Fruit fly (Drosophila melanogaster) Kc167 (cell line): ENCODE data around the gene CG17770.

Experiments used
- Myc ChIP-seq: fragments of >200 bp; optimal IDR thresholded peaks from 2 replicates; lab custom pipeline; 2017; ENCODE audit warnings: missing external identifiers
- Sin3A ChIP-seq: fragments of >200 bp; optimal IDR thresholded peaks from 2 replicates; lab custom pipeline; 2018; ENCODE audit warnings: missing external identifiers
- insv ChIP-seq: fragments of >200 bp; optimal IDR thresholded peaks from 3 replicates; lab custom pipeline; 2018; ENCODE audit warnings: missing external identifiers
- psq ChIP-seq: fragments of >200 bp; optimal IDR thresholded peaks from 2 replicates; lab custom pipeline; 2017; ENCODE audit warnings: missing external identifiers
- ttk ChIP-seq: sonication (Bioruptor generic); optimal IDR thresholded peaks from 2 replicates; lab custom pipeline; 2017; ENCODE audit warnings: missing external identifiers

DNA sequence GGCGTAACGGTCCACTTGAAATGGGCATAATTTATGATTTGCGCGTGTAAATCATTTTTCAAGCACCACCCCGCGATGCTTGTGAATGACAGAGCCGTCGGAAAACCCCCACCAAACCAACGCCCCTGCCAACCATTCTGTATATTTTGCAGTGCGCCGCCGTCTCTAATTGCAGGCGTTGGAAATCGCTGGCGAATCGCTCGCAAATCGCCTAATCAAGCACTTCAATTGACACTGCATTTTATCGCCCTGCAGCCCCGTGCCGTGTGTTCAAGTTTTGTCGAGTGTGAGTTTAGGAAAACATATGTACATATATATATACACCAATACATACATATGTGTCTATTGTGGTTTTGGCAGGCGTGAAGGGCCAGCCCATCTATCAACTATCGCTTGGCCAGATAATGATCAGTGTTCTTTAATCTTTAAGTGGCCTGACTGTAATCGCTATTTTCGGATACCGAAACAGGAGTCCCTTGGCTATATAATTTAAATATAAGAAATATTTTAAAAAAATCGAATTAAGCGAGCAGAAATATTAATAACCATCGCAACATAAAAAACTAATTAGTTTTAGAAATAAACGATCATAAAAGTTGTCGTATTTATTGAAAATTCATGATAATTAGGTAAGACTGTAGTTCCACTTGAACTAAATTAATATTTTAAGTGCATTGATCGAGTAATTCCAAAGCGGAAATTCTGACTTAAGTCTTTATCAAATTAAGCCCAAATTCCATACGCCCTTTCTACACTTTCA lies 49.5 kb upstream of the CG17770 start:
- TF ChIP-seq psq (lab: Kevin White, UChicago) (no peak), Sin3A (lab: Kevin White, UChicago) (no peak), Myc (lab: Kevin White, UChicago) (no peak), ttk (lab: Kevin White, UChicago) (no peak), insv (lab: Kevin White, UChicago) (no peak)
